Fruit fly (Drosophila melanogaster) Kc167 (cell line): ENCODE results near the gene Cyp4d8.

Source experiments
- Myc ChIP-seq: fragments of >200 bp; optimal IDR thresholded peaks from 2 replicates; lab custom pipeline; 2017; ENCODE audit warnings: missing external identifiers
- Sin3A ChIP-seq: fragments of >200 bp; optimal IDR thresholded peaks from 2 replicates; lab custom pipeline; 2018; ENCODE audit warnings: missing external identifiers
- h ChIP-seq: fragments of >200 bp; optimal IDR thresholded peaks from 3 replicates; lab custom pipeline; 2018; ENCODE audit warnings: missing external identifiers
- insv ChIP-seq: fragments of >200 bp; optimal IDR thresholded peaks from 3 replicates; lab custom pipeline; 2018; ENCODE audit warnings: missing external identifiers
- psq ChIP-seq: fragments of >200 bp; optimal IDR thresholded peaks from 2 replicates; lab custom pipeline; 2017; ENCODE audit warnings: missing external identifiers
- ttk ChIP-seq: sonication (Bioruptor generic); optimal IDR thresholded peaks from 2 replicates; lab custom pipeline; 2017; ENCODE audit warnings: missing external identifiers

dm6 chr3L:7519219-7519618 is 23.2 kb upstream of the Cyp4d8 start:
- TF ChIP-seq ttk (lab: Kevin White, UChicago) (no peak), h (lab: Kevin White, UChicago) (no peak), Myc (lab: Kevin White, UChicago) (no peak), Sin3A (lab: Kevin White, UChicago) (no peak), psq (no peak), insv (lab: Kevin White, UChicago) (no peak)
